Worm (Caenorhabditis elegans) whole organism, L4 larva: ENCODE data around the gene gpa-10.

Experiments used
- D1046.2 ChIP-seq: fragments of 200-800 bp; sonication (Bioruptor generic); IDR thresholded peaks from 2 replicates; pipeline ENCODE4 v1.3.6; 2022; ENCODE audit warnings: missing genetic modification characterization, missing compliant biosample characterization
- F10B5.3 ChIP-seq: sonication (generic microtip); optimal IDR thresholded peaks from 2 replicates; lab custom pipeline; 2016; ENCODE audit warnings: mild to moderate bottlenecking, missing genetic modification characterization, missing compliant biosample characterization
- R02D3.7 ChIP-seq: fragments of 150-350 bp; sonication (generic microtip); optimal IDR thresholded peaks from 3 replicates; lab custom pipeline; 2014; ENCODE audit warnings: missing biosample characterization, missing genetic modification characterization
- T26A8.4 ChIP-seq: fragments of 200-800 bp; sonication (Bioruptor generic); IDR thresholded peaks from 2 replicates; pipeline ENCODE4 v1.3.6; 2022; ENCODE audit warnings: missing genetic modification characterization, missing compliant biosample characterization
- Y48G9A.11 ChIP-seq: fragments of 200-800 bp; sonication (Bioruptor generic); IDR thresholded peaks from 2 replicates; pipeline ENCODE4 v1.3.6; 2022; ENCODE audit warnings: missing genetic modification reagents, missing genetic modification characterization, missing compliant biosample characterization
- ZK337.2 ChIP-seq: fragments of 200-800 bp; sonication (Bioruptor generic); IDR thresholded peaks from 2 replicates; pipeline ENCODE4 v1.3.6; 2022; ENCODE audit warnings: missing genetic modification reagents, missing genetic modification characterization, missing compliant biosample characterization
- aha-1 ChIP-seq: fragments of 150-350 bp; peaks from one replicate; lab custom pipeline; 2014; ENCODE audit warnings: missing biosample characterization, missing genetic modification characterization
- attf-4 ChIP-seq: sonication (generic microtip); optimal IDR thresholded peaks from 3 replicates; lab custom pipeline; 2017; ENCODE audit warnings: missing biosample characterization, missing genetic modification characterization
- ceh-20 ChIP-seq: fragments of 200-800 bp; sonication (Bioruptor generic); IDR thresholded peaks from 2 replicates; pipeline ENCODE4 v1.3.6; 2022; ENCODE audit warnings: missing genetic modification reagents, missing genetic modification characterization, missing compliant biosample characterization
- cey-2 ChIP-seq: sonication (generic microtip); optimal IDR thresholded peaks from 3 replicates; lab custom pipeline; 2017; ENCODE audit warnings: missing genetic modification characterization, mild to moderate bottlenecking, missing compliant biosample characterization, antibody characterized with exemption, borderline replicate concordance; ENCODE audit not compliant: insufficient read depth
- ctbp-1 ChIP-seq: fragments of 200-800 bp; sonication (Bioruptor generic); IDR thresholded peaks from 2 replicates; pipeline ENCODE4 v1.3.6; 2022; ENCODE audit warnings: missing genetic modification reagents, missing genetic modification characterization, missing compliant biosample characterization
- daf-16 ChIP-seq, 3 experiments: sonication (generic microtip); optimal IDR thresholded peaks; 2 replicates each; lab custom pipeline; 2016 to 2017; ENCODE audit warnings: missing genetic modification characterization in 3 of 3, missing genetic modification reagents in 3 of 3, mild to moderate bottlenecking in 2 of 3, missing compliant biosample characterization in 2 of 3, missing biosample characterization in 1 of 3, moderate library complexity in 1 of 3
- daf-8 ChIP-seq: fragments of 200-800 bp; sonication (Bioruptor generic); IDR thresholded peaks from 2 replicates; pipeline ENCODE4 v1.3.6; 2022; ENCODE audit warnings: missing genetic modification characterization, missing compliant biosample characterization
- dmd-6 ChIP-seq: fragments of 200-800 bp; sonication (Bioruptor generic); IDR thresholded peaks from 2 replicates; pipeline ENCODE4 v1.3.6; 2022; ENCODE audit warnings: missing genetic modification reagents, missing genetic modification characterization, missing compliant biosample characterization
- dpl-1 ChIP-seq: fragments of 150-350 bp; optimal IDR thresholded peaks from 2 replicates; lab custom pipeline; 2014; ENCODE audit warnings: missing biosample characterization, missing genetic modification reagents, missing genetic modification characterization
- duxl-1 ChIP-seq: sonication (generic microtip); optimal IDR thresholded peaks from 2 replicates; lab custom pipeline; 2016; ENCODE audit warnings: mild to moderate bottlenecking, missing genetic modification characterization, moderate library complexity, missing compliant biosample characterization; ENCODE audit not compliant: poor library complexity
- dve-1 ChIP-seq: sonication (generic microtip); optimal IDR thresholded peaks from 2 replicates; lab custom pipeline; 2017; ENCODE audit warnings: antibody characterized with exemption, mild to moderate bottlenecking, missing genetic modification characterization, missing compliant biosample characterization; ENCODE audit not compliant: insufficient read depth
- egl-27 ChIP-seq: sonication (generic microtip); optimal IDR thresholded peaks from 3 replicates; lab custom pipeline; 2017; ENCODE audit warnings: missing biosample characterization, missing genetic modification reagents, missing genetic modification characterization
- fos-1 ChIP-seq: fragments of 150-350 bp; optimal IDR thresholded peaks from 2 replicates; lab custom pipeline; 2014; ENCODE audit warnings: missing biosample characterization, missing genetic modification characterization
- gei-8 ChIP-seq: fragments of 200-800 bp; sonication (Bioruptor generic); optimal IDR thresholded peaks from 2 replicates; lab custom pipeline; 2018; ENCODE audit warnings: mild to moderate bottlenecking, missing genetic modification characterization, missing compliant biosample characterization
- hlh-11 ChIP-seq: fragments of 200-800 bp; sonication (Bioruptor generic); optimal IDR thresholded peaks from 2 replicates; lab custom pipeline; 2018; ENCODE audit warnings: mild to moderate bottlenecking, missing genetic modification characterization, missing compliant biosample characterization
- hlh-30 ChIP-seq: sonication (generic microtip); optimal IDR thresholded peaks from 2 replicates; lab custom pipeline; 2017; ENCODE audit warnings: antibody characterized with exemption, mild to moderate bottlenecking, missing genetic modification characterization, missing compliant biosample characterization; ENCODE audit not compliant: insufficient read depth
- jun-1 ChIP-seq: fragments of 150-350 bp; optimal IDR thresholded peaks from 2 replicates; lab custom pipeline; 2014; ENCODE audit warnings: missing biosample characterization, missing genetic modification reagents, missing genetic modification characterization
- lin-1 ChIP-seq: fragments of 200-800 bp; sonication (Bioruptor generic); IDR thresholded peaks from 2 replicates; pipeline ENCODE4 v1.3.6; 2022; ENCODE audit warnings: missing genetic modification reagents, missing genetic modification characterization, missing compliant biosample characterization
- lin-13 ChIP-seq: fragments of 150-350 bp; optimal IDR thresholded peaks from 2 replicates; lab custom pipeline; 2014; ENCODE audit warnings: missing biosample characterization, missing genetic modification reagents, missing genetic modification characterization
- lin-39 ChIP-seq: fragments of 150-350 bp; optimal IDR thresholded peaks from 2 replicates; lab custom pipeline; 2014; ENCODE audit warnings: missing biosample characterization, missing genetic modification reagents, missing genetic modification characterization
- lsy-2 ChIP-seq, 2 experiments: fragments of 150-350 bp in 1 of 2; sonication (generic microtip) in 1 of 2; optimal IDR thresholded peaks; 2 replicates each; lab custom pipeline; 2014 to 2017; ENCODE audit warnings: missing biosample characterization in 2 of 2, missing genetic modification characterization in 2 of 2
- madf-9 ChIP-seq: fragments of 200-800 bp; sonication (Bioruptor generic); conservative IDR thresholded peaks from 2 replicates; pipeline ENCODE4 v1.3.6; 2022; ENCODE audit warnings: missing genetic modification reagents, missing genetic modification characterization, missing compliant biosample characterization
- mdl-1 ChIP-seq, 2 experiments: fragments of 150-350 bp in 1 of 2; sonication (generic microtip) in 1 of 2; optimal IDR thresholded peaks; 2 replicates each; lab custom pipeline; 2014 to 2017; ENCODE audit warnings: missing biosample characterization in 2 of 2, missing genetic modification characterization in 2 of 2
- mep-1 ChIP-seq: fragments of 150-350 bp; sonication (generic microtip); optimal IDR thresholded peaks from 3 replicates; lab custom pipeline; 2014; ENCODE audit warnings: missing biosample characterization, missing genetic modification characterization
- mxl-2 ChIP-seq: fragments of 200-800 bp; sonication (Bioruptor generic); conservative IDR thresholded peaks from 2 replicates; pipeline ENCODE4 v1.3.6; 2022; ENCODE audit warnings: missing genetic modification reagents, missing genetic modification characterization, missing compliant biosample characterization
- nhr-11 ChIP-seq: fragments of 150-350 bp; optimal IDR thresholded peaks from 2 replicates; lab custom pipeline; 2014; ENCODE audit warnings: missing biosample characterization, missing genetic modification characterization
- nhr-237 ChIP-seq: sonication (generic microtip); optimal IDR thresholded peaks from 2 replicates; lab custom pipeline; 2017; ENCODE audit warnings: missing biosample characterization, missing genetic modification characterization
- nhr-28 ChIP-seq: fragments of 150-350 bp; optimal IDR thresholded peaks from 2 replicates; lab custom pipeline; 2014; ENCODE audit warnings: missing biosample characterization, missing genetic modification characterization
- nhr-48 ChIP-seq: sonication (generic microtip); optimal IDR thresholded peaks from 2 replicates; lab custom pipeline; 2016; ENCODE audit warnings: mild to moderate bottlenecking, missing genetic modification characterization, missing compliant biosample characterization
- nhr-77 ChIP-seq: fragments of 150-350 bp; optimal IDR thresholded peaks from 2 replicates; lab custom pipeline; 2014; ENCODE audit warnings: missing biosample characterization, missing genetic modification characterization
- pha-4 ChIP-seq, 2 experiments: fragments of 150-350 bp in 1 of 2; fragments of 200-800 bp in 1 of 2; sonication (Bioruptor generic) in 1 of 2; IDR thresholded peaks in 1 of 2; optimal IDR thresholded peaks in 1 of 2; 2 replicates each; pipeline versions ENCODE4 v1.3.6 to Lab custom; 2014 to 2022; ENCODE audit warnings: missing genetic modification characterization in 2 of 2, missing genetic modification reagents in 2 of 2, missing biosample characterization in 1 of 2, missing compliant biosample characterization in 1 of 2
- pqm-1 ChIP-seq: sonication (generic microtip); optimal IDR thresholded peaks from 2 replicates; lab custom pipeline; 2017; ENCODE audit warnings: missing biosample characterization, missing genetic modification characterization
- saeg-2 ChIP-seq: fragments of 200-800 bp; sonication (Bioruptor generic); IDR thresholded peaks from 2 replicates; pipeline ENCODE4 v1.3.6; 2022; ENCODE audit warnings: missing genetic modification reagents, missing genetic modification characterization, missing compliant biosample characterization
- tag-97 ChIP-seq: fragments of 200-800 bp; sonication (Bioruptor generic); IDR thresholded peaks from 2 replicates; pipeline ENCODE4 v1.3.6; 2022; ENCODE audit warnings: missing genetic modification characterization, missing compliant biosample characterization
- tra-1 ChIP-seq: fragments of 200-800 bp; sonication (Bioruptor generic); IDR thresholded peaks from 2 replicates; pipeline ENCODE4 v1.3.6; 2022; ENCODE audit warnings: missing genetic modification reagents, missing genetic modification characterization, missing compliant biosample characterization
- zag-1 ChIP-seq: fragments of 150-350 bp; optimal IDR thresholded peaks from 2 replicates; lab custom pipeline; 2014; ENCODE audit warnings: missing biosample characterization, missing genetic modification characterization
- zfp-2 ChIP-seq: sonication (generic microtip); optimal IDR thresholded peaks from 2 replicates; lab custom pipeline; 2016; ENCODE audit warnings: mild to moderate bottlenecking, missing genetic modification characterization, missing compliant biosample characterization
- zip-11 ChIP-seq: fragments of 200-800 bp; sonication (Bioruptor generic); IDR thresholded peaks from 2 replicates; pipeline ENCODE4 v1.3.6; 2022; ENCODE audit warnings: missing genetic modification characterization, missing compliant biosample characterization

The gpa-10 gene

DNA sequence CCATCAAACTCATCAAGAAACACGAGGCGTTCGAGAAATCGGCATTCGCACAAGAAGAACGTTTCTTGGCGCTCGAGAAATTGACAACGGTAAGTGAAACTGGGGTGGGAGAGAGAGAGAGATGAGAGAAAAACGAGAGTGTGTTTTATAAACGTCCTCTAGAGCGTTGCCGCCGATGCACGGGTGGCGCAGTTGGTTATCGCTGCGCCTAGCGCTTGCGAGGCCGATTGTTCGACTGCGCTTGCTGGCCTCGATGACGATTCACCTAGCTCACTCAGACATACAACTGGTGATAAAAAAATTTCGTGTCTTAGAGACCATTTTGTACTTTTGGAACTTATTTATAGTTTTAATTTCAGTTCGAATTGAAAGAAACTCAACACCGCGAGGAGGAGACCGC is 34.2 kb upstream of the gpa-10 start (continued):
- TF ChIP-seq ctbp-1 (GFP tag; lab: Robert Waterston, UW) (peak; percentile 73), dpl-1 (GFP tag; lab: Kevin White, UChicago) (peak; percentile 12), D1046.2 (GFP tag; lab: Robert Waterston, UW) (peak; percentile 57; the same call in 1 of the 2 replicates), F10B5.3 (tag; lab: Kevin White, UChicago) (peak; percentile 67), hlh-30 (tag; lab: Kevin White, UChicago) (no peak), lin-1 (GFP tag; lab: Robert Waterston, UW) (no peak), lin-39 (no peak), zip-11 (peak; percentile 59; the same call in 1 of the 2 replicates), attf-4 (tag; lab: Kevin White, UChicago) (no peak), R02D3.7 (tag; lab: Kevin White, UChicago) (no peak), Y48G9A.11 (peak; percentile 83), zfp-2 (tag; lab: Kevin White, UChicago) (no peak), daf-8 (GFP tag; lab: Robert Waterston, UW) (no peak), nhr-77 (tag; lab: Kevin White, UChicago) (peak; percentile 65), mdl-1 (tag; optimal IDR thresholded peaks at IDR 0.05; lab: Kevin White, UChicago) (no peak), gei-8 (GFP tag; lab: Kevin White, UChicago) (peak; percentile 87), nhr-237 (no peak), nhr-28 (tag; lab: Kevin White, UChicago) (peak; percentile 20), pqm-1 (tag; lab: Kevin White, UChicago) (peak; percentile 32)
- TF ChIP-seq, all 104 proteins: peak for 61

DNA sequence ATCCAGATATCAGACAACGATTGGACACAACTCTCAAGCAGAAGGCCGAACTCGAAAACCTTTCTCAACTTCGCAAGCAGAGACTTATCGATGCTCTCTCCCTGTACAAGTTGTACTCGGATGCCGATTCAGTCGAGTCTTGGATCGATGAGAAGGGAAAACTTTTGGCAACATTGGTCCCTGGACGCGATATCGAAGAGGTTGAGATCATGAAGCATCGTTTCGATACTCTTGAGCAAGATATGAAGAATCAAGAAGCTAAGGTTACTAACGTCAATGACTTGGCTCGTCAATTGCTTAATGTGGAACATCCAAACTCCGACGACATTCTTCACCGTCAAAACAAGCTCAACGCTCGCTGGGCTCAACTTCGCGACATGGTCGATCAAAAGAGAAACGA is 30.5 kb upstream of the gpa-10 start:
- TF ChIP-seq fos-1, result no peak
- TF ChIP-seq aha-1, result peak; percentile 94
- TF ChIP-seq cey-2 (tag; lab: Kevin White, UChicago), result no peak
- TF ChIP-seq, all 104 proteins: peak for 1

DNA sequence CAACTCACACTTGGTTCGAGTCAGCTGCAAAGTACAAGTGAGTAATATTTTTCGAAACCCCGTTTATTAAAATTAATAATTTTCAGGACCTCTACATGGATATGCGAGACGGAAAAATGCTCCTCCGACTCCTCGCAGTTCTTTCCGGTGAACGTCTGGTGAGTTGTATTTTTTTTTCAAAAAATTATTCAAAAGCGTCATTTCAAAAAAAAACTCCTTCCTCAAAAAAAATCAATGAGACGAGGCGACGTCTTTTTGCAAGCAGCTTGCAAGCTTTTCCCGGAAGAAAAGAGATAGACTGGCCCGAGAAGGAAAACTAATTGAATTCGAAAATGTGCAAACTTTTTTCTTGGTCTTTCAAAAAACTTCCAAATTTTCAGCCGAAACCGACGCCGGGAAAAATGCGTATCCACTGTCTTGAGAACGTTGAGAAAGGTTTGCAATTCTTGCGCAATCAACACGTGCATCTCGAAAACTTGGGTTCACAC is 27.9 kb upstream of the gpa-10 start:
- TF ChIP-seq aha-1, result peak; percentile 92
- TF ChIP-seq pha-4 (GFP tag; IDR thresholded peaks at IDR 0.05; lab: Robert Waterston, UW), result no peak
- TF ChIP-seq pha-4 (tag; optimal IDR thresholded peaks at IDR 0.05; lab: Kevin White, UChicago), result no peak
- no peak for TF ChIP-seq zip-11

- TF ChIP-seq mdl-1 (tag; optimal IDR thresholded peaks at IDR 0.05; lab: Kevin White, UChicago) (no peak), nhr-48 (tag; lab: Kevin White, UChicago) (no peak), madf-9 (GFP tag; lab: Robert Waterston, UW) (no peak), nhr-11 (tag; lab: Kevin White, UChicago) (no peak), ZK337.2 (GFP tag; lab: Robert Waterston, UW) (no peak), lin-13 (GFP tag; lab: Kevin White, UChicago) (no peak), dmd-6 (peak; percentile 31; the same call in 1 of the 2 replicates), lin-39 (no peak), jun-1 (no peak), daf-16 (GFP tag; optimal IDR thresholded peaks at IDR 0.05; lab: Kevin White, UChicago) (no peak), daf-16 (tag; optimal IDR thresholded peaks at IDR 0.05; lab: Kevin White, UChicago) (peak; percentile 79), zip-11 (no peak), dve-1 (tag; lab: Kevin White, UChicago) (peak; percentile 14), pqm-1 (tag; lab: Kevin White, UChicago) (peak; percentile 72), mxl-2 (no peak), lsy-2 (tag; optimal IDR thresholded peaks at IDR 0.05; lab: Kevin White, UChicago) (no peak), tag-97 (GFP tag; lab: Robert Waterston, UW) (no peak), hlh-11 (peak; percentile 30), hlh-30 (tag; lab: Kevin White, UChicago) (no peak), ceh-20 (GFP tag; lab: Robert Waterston, UW) (no peak), T26A8.4 (GFP tag; lab: Robert Waterston, UW) (no peak), egl-27 (tag; lab: Kevin White, UChicago) (no peak), nhr-28 (tag; lab: Kevin White, UChicago) (peak; percentile 55), saeg-2 (GFP tag; lab: Robert Waterston, UW) (no peak), mep-1 (no peak), duxl-1 (tag; lab: Kevin White, UChicago) (no peak), zag-1 (tag; lab: Kevin White, UChicago) (no peak), tra-1 (GFP tag; lab: Robert Waterston, UW) (no peak)
Observed at ce11 chrV:6881735-6882134, 27.1 kb upstream of the gpa-10 start.
